Worm (Caenorhabditis elegans) whole organism, young adult: ENCODE data around the gene nhr-19.

Experiments used
- B0336.3 ChIP-seq: fragments of 200-800 bp; sonication (Bioruptor generic); IDR thresholded peaks from 2 replicates; pipeline ENCODE4 v1.3.6; 2022; ENCODE audit warnings: missing genetic modification characterization, missing compliant biosample characterization
- F37B4.10 ChIP-seq: fragments of 200-800 bp; sonication (Bioruptor generic); IDR thresholded peaks from 2 replicates; pipeline ENCODE4 v1.3.6; 2022; ENCODE audit warnings: missing genetic modification characterization, missing compliant biosample characterization
- F52B5.7 ChIP-seq: sonication (generic microtip); optimal IDR thresholded peaks from 2 replicates; lab custom pipeline; 2016; ENCODE audit warnings: mild to moderate bottlenecking, missing genetic modification characterization, missing compliant biosample characterization
- F55B11.4 ChIP-seq: sonication (generic microtip); optimal IDR thresholded peaks from 2 replicates; lab custom pipeline; 2016; ENCODE audit warnings: missing compliant biosample characterization, missing genetic modification characterization, borderline replicate concordance; ENCODE audit not compliant: insufficient read depth
- F57A8.1 ChIP-seq: fragments of 200-800 bp; sonication (Bioruptor generic); optimal IDR thresholded peaks from 2 replicates; lab custom pipeline; 2018; ENCODE audit warnings: mild to moderate bottlenecking, missing genetic modification characterization, moderate library complexity, missing compliant biosample characterization
- F57C9.4 ChIP-seq: sonication (generic microtip); optimal IDR thresholded peaks from 2 replicates; lab custom pipeline; 2017; ENCODE audit warnings: mild to moderate bottlenecking, missing genetic modification characterization, missing compliant biosample characterization
- Y53G8AR.9 ChIP-seq: fragments of 200-800 bp; sonication (Bioruptor generic); conservative IDR thresholded peaks from 2 replicates; pipeline ENCODE4 v1.3.6; 2022; ENCODE audit warnings: missing genetic modification reagents, missing genetic modification characterization, missing compliant biosample characterization
- akir-1 ChIP-seq: fragments of 200-800 bp; sonication (Bioruptor generic); optimal IDR thresholded peaks from 2 replicates; lab custom pipeline; 2018; ENCODE audit warnings: mild to moderate bottlenecking, missing genetic modification characterization, moderate library complexity, missing compliant biosample characterization
- aptf-2 ChIP-seq: fragments of 200-800 bp; sonication (Bioruptor generic); conservative IDR thresholded peaks from 2 replicates; pipeline ENCODE4 v1.3.6; 2022; ENCODE audit warnings: missing genetic modification reagents, missing genetic modification characterization, missing compliant biosample characterization
- aptf-3 ChIP-seq: fragments of 200-800 bp; sonication (Bioruptor generic); IDR thresholded peaks from 2 replicates; pipeline ENCODE4 v1.3.6; 2022; ENCODE audit warnings: missing genetic modification characterization, missing compliant biosample characterization
- atf-7 ChIP-seq: sonication (generic microtip); optimal IDR thresholded peaks from 2 replicates; lab custom pipeline; 2017; ENCODE audit warnings: mild to moderate bottlenecking, missing genetic modification characterization, missing compliant biosample characterization
- attf-6 ChIP-seq: fragments of 200-800 bp; sonication (Bioruptor generic); IDR thresholded peaks from 2 replicates; pipeline ENCODE4 v1.3.6; 2022; ENCODE audit warnings: missing genetic modification reagents, missing genetic modification characterization, missing compliant biosample characterization
- cebp-1 ChIP-seq, 2 experiments: fragments of 200-800 bp in 1 of 2; sonication (Bioruptor generic) in 1 of 2; sonication (generic microtip) in 1 of 2; IDR thresholded peaks in 1 of 2; optimal IDR thresholded peaks in 1 of 2; 2 replicates each; pipeline versions ENCODE4 v1.3.6 to Lab custom; 2017 to 2022; ENCODE audit warnings: missing compliant biosample characterization in 2 of 2, missing genetic modification characterization in 2 of 2, mild to moderate bottlenecking in 1 of 2, missing genetic modification reagents in 1 of 2, moderate library complexity in 1 of 2
- ceh-40 ChIP-seq: fragments of 200-800 bp; sonication (Bioruptor generic); IDR thresholded peaks from 2 replicates; pipeline ENCODE4 v1.3.6; 2022; ENCODE audit warnings: missing genetic modification characterization, missing compliant biosample characterization
- ceh-58 ChIP-seq: fragments of 200-800 bp; sonication (Bioruptor generic); IDR thresholded peaks from 2 replicates; pipeline ENCODE4 v1.3.6; 2022; ENCODE audit warnings: missing genetic modification characterization, missing compliant biosample characterization
- ceh-91 ChIP-seq: fragments of 200-800 bp; sonication (Bioruptor generic); IDR thresholded peaks from 2 replicates; pipeline ENCODE4 v1.3.6; 2022; ENCODE audit warnings: missing genetic modification reagents, missing genetic modification characterization, missing compliant biosample characterization
- egl-18 ChIP-seq: fragments of 200-800 bp; sonication (Bioruptor generic); IDR thresholded peaks from 2 replicates; pipeline ENCODE4 v1.3.6; 2022; ENCODE audit warnings: missing genetic modification reagents, missing genetic modification characterization, missing compliant biosample characterization
- egl-44 ChIP-seq: fragments of 200-800 bp; sonication (Bioruptor generic); IDR thresholded peaks from 2 replicates; pipeline ENCODE4 v1.3.6; 2022; ENCODE audit warnings: missing genetic modification reagents, missing genetic modification characterization, missing compliant biosample characterization
- gei-17 ChIP-seq: fragments of 200-800 bp; sonication (Bioruptor generic); optimal IDR thresholded peaks from 2 replicates; lab custom pipeline; 2018; ENCODE audit warnings: mild to moderate bottlenecking, missing genetic modification characterization, missing compliant biosample characterization
- him-1 ChIP-seq: sonication (generic microtip); optimal IDR thresholded peaks from 2 replicates; lab custom pipeline; 2016; ENCODE audit warnings: missing genotype, missing genetic modification reagents, missing genetic modification characterization, missing compliant biosample characterization
- hlh-12 ChIP-seq: sonication (generic microtip); optimal IDR thresholded peaks from 2 replicates; lab custom pipeline; 2016; ENCODE audit warnings: missing genetic modification characterization, missing compliant biosample characterization
- hmg-20 ChIP-seq: fragments of 200-800 bp; sonication (Bioruptor generic); IDR thresholded peaks from 2 replicates; pipeline ENCODE4 v1.3.6; 2022; ENCODE audit warnings: missing genetic modification reagents, missing genetic modification characterization, missing compliant biosample characterization
- hsf-1 ChIP-seq: fragments of 200-800 bp; sonication (Bioruptor generic); IDR thresholded peaks from 2 replicates; pipeline ENCODE4 v1.3.6; 2022; ENCODE audit warnings: missing genetic modification reagents, missing genetic modification characterization, missing compliant biosample characterization
- let-526 ChIP-seq: fragments of 200-800 bp; sonication (Bioruptor generic); IDR thresholded peaks from 2 replicates; pipeline ENCODE4 v1.3.6; 2022; ENCODE audit warnings: missing genetic modification reagents, missing genetic modification characterization, missing compliant biosample characterization
- let-607 ChIP-seq, 2 experiments: fragments of 200-800 bp in 1 of 2; sonication (Bioruptor generic) in 1 of 2; sonication (generic microtip) in 1 of 2; optimal IDR thresholded peaks; 2 replicates each; lab custom pipeline; 2016 to 2018; ENCODE audit warnings: mild to moderate bottlenecking in 2 of 2, missing compliant biosample characterization in 2 of 2, missing genetic modification characterization in 2 of 2, moderate library complexity in 2 of 2, missing genotype in 1 of 2
- lin-35 ChIP-seq, 3 experiments: fragments of 150-350 bp in 2 of 3; sonication (generic microtip) in 1 of 3; optimal IDR thresholded peaks; 2 replicates each; lab custom pipeline; 2014 to 2018; ENCODE audit warnings: missing biosample characterization in 3 of 3, missing genetic modification characterization in 3 of 3, missing genetic modification reagents in 3 of 3
- lin-40 ChIP-seq: sonication (generic microtip); optimal IDR thresholded peaks from 2 replicates; lab custom pipeline; 2016; ENCODE audit warnings: missing genetic modification characterization, mild to moderate bottlenecking, missing compliant biosample characterization, missing genotype, missing genetic modification reagents
- lsy-27 ChIP-seq: sonication (generic microtip); optimal IDR thresholded peaks from 2 replicates; lab custom pipeline; 2017; ENCODE audit warnings: missing genetic modification characterization, mild to moderate bottlenecking, missing compliant biosample characterization, antibody characterized with exemption, missing genotype, borderline replicate concordance; ENCODE audit not compliant: insufficient read depth
- madf-10 ChIP-seq: sonication (generic microtip); optimal IDR thresholded peaks from 2 replicates; lab custom pipeline; 2016; ENCODE audit warnings: mild to moderate bottlenecking, missing genetic modification characterization, missing compliant biosample characterization
- madf-6 ChIP-seq: fragments of 200-800 bp; sonication (Bioruptor generic); IDR thresholded peaks from 2 replicates; pipeline ENCODE4 v1.3.6; 2022; ENCODE audit warnings: missing genetic modification reagents, missing genetic modification characterization, missing compliant biosample characterization
- mcd-1 ChIP-seq: fragments of 200-800 bp; sonication (Bioruptor generic); IDR thresholded peaks from 2 replicates; pipeline ENCODE4 v1.3.6; 2022; ENCODE audit warnings: missing genetic modification reagents, missing genetic modification characterization, missing compliant biosample characterization
- mel-28 ChIP-seq: sonication (generic microtip); optimal IDR thresholded peaks from 2 replicates; lab custom pipeline; 2016; ENCODE audit warnings: borderline replicate concordance, mild to moderate bottlenecking, missing genetic modification characterization, missing compliant biosample characterization
- mxl-1 ChIP-seq: sonication (generic microtip); optimal IDR thresholded peaks from 2 replicates; lab custom pipeline; 2016; ENCODE audit warnings: missing genetic modification characterization, missing compliant biosample characterization
- nhr-179 ChIP-seq: sonication (generic microtip); optimal IDR thresholded peaks from 2 replicates; lab custom pipeline; 2016; ENCODE audit warnings: mild to moderate bottlenecking, missing genetic modification characterization, missing compliant biosample characterization
- rec-8 ChIP-seq, 2 experiments: sonication (generic microtip); optimal IDR thresholded peaks; 2 replicates each; lab custom pipeline; 2016; ENCODE audit warnings: mild to moderate bottlenecking in 2 of 2, missing genetic modification characterization in 2 of 2, missing genetic modification reagents in 2 of 2, missing genotype in 2 of 2, missing biosample characterization in 1 of 2, missing compliant biosample characterization in 1 of 2, moderate library complexity in 1 of 2
- repo-1 ChIP-seq: sonication (generic microtip); optimal IDR thresholded peaks from 2 replicates; lab custom pipeline; 2017; ENCODE audit warnings: mild to moderate bottlenecking, missing genetic modification characterization, missing compliant biosample characterization
- snpc-1.3 ChIP-seq: sonication (generic microtip); optimal IDR thresholded peaks from 2 replicates; lab custom pipeline; 2017; ENCODE audit warnings: missing genetic modification characterization, mild to moderate bottlenecking, missing compliant biosample characterization, antibody characterized with exemption, moderate library complexity, missing genotype, missing genetic modification reagents; ENCODE audit not compliant: insufficient read depth
- snpc-3.4 ChIP-seq: sonication (generic microtip); optimal IDR thresholded peaks from 2 replicates; lab custom pipeline; 2017; ENCODE audit warnings: missing genetic modification characterization, mild to moderate bottlenecking, missing compliant biosample characterization, antibody characterized with exemption, moderate library complexity, missing genotype, missing genetic modification reagents
- somi-1 ChIP-seq: fragments of 200-800 bp; sonication (Bioruptor generic); optimal IDR thresholded peaks from 2 replicates; lab custom pipeline; 2018; ENCODE audit warnings: mild to moderate bottlenecking, missing genetic modification characterization, missing compliant biosample characterization
- sptf-2 ChIP-seq: fragments of 200-800 bp; sonication (Bioruptor generic); optimal IDR thresholded peaks from 2 replicates; lab custom pipeline; 2018; ENCODE audit warnings: mild to moderate bottlenecking, missing genetic modification characterization, missing compliant biosample characterization
- tbx-9 ChIP-seq: sonication (generic microtip); optimal IDR thresholded peaks from 2 replicates; lab custom pipeline; 2016; ENCODE audit warnings: borderline replicate concordance, missing genetic modification characterization, inconsistent platforms, missing compliant biosample characterization
- tlf-1 ChIP-seq: fragments of 200-800 bp; sonication (Bioruptor generic); optimal IDR thresholded peaks from 2 replicates; lab custom pipeline; 2018; ENCODE audit warnings: mild to moderate bottlenecking, missing genetic modification characterization, missing compliant biosample characterization
- unc-130 ChIP-seq: sonication (generic microtip); optimal IDR thresholded peaks from 2 replicates; lab custom pipeline; 2016; ENCODE audit warnings: missing genetic modification reagents, missing genetic modification characterization, missing compliant biosample characterization
- unc-62 ChIP-seq: fragments of 150-350 bp; optimal IDR thresholded peaks from 2 replicates; lab custom pipeline; 2014; ENCODE audit warnings: missing biosample characterization, missing genetic modification reagents, missing genetic modification characterization
- xnd-1 ChIP-seq: sonication (generic microtip); optimal IDR thresholded peaks from 2 replicates; lab custom pipeline; 2016; ENCODE audit warnings: missing genotype, missing genetic modification reagents, missing genetic modification characterization, missing compliant biosample characterization
- zfh-2 ChIP-seq: fragments of 200-800 bp; sonication (Bioruptor generic); conservative IDR thresholded peaks from 2 replicates; pipeline ENCODE4 v1.3.6; 2022; ENCODE audit warnings: missing genetic modification reagents, missing genetic modification characterization, missing compliant biosample characterization
- zim-3 ChIP-seq: sonication (generic microtip); optimal IDR thresholded peaks from 2 replicates; lab custom pipeline; 2017; ENCODE audit warnings: mild to moderate bottlenecking, missing genetic modification characterization, moderate library complexity, missing compliant biosample characterization
- ztf-3 ChIP-seq: fragments of 200-800 bp; sonication (Bioruptor generic); optimal IDR thresholded peaks from 2 replicates; lab custom pipeline; 2018; ENCODE audit warnings: mild to moderate bottlenecking, missing genetic modification characterization, missing compliant biosample characterization

nhr-19 gene

ce11 chrII:9621913-9622348 is 16.6 kb upstream of the nhr-19 start (continued):
- TF ChIP-seq atf-7 (tag; lab: Kevin White, UChicago) (peak; percentile 48), unc-130 (no peak), aptf-3 (no peak), egl-44 (no peak), xnd-1 (no peak), lin-35 (GFP tag; optimal IDR thresholded peaks at IDR 0.05; lab: Kevin White, UChicago) (no peak), nhr-179 (tag; lab: Kevin White, UChicago) (no peak), F57C9.4 (tag; lab: Kevin White, UChicago) (no peak), sptf-2 (GFP tag; lab: Kevin White, UChicago) (no peak), egl-18 (GFP tag; lab: Robert Waterston, UW) (no peak), akir-1 (peak; percentile 6), let-526 (GFP tag; lab: Robert Waterston, UW) (0 out of 2 replicates have a peak, but pooled peaks have one; percentile 57), let-607 (tag; optimal IDR thresholded peaks at IDR 0.05; lab: Kevin White, UChicago) (peak; percentile 95 to 97), unc-62 (GFP tag; lab: Kevin White, UChicago) (peak; percentile 96), zfh-2 (no peak), madf-10 (tag; lab: Kevin White, UChicago) (no peak), ztf-3 (GFP tag; lab: Kevin White, UChicago) (no peak), rec-8 (tag; optimal IDR thresholded peaks at IDR 0.05; lab: Kevin White, UChicago) (no peak), zim-3 (tag; lab: Kevin White, UChicago) (no peak), gei-17 (GFP tag; lab: Kevin White, UChicago) (no peak), B0336.3 (0 out of 2 replicates have a peak, but pooled peaks have one; percentile 25), hsf-1 (GFP tag; lab: Robert Waterston, UW) (no peak), lin-40 (no peak), mxl-1 (tag; lab: Kevin White, UChicago) (no peak), aptf-2 (no peak), tbx-9 (tag; lab: Kevin White, UChicago) (no peak), mel-28 (tag; lab: Kevin White, UChicago) (no peak), him-1 (tag; lab: Kevin White, UChicago) (no peak), F55B11.4 (no peak), Y53G8AR.9 (GFP tag; lab: Robert Waterston, UW) (0 out of 2 replicates have a peak, but pooled peaks have one; percentile 46), ceh-40 (GFP tag; lab: Robert Waterston, UW) (no peak), F52B5.7 (tag; lab: Kevin White, UChicago) (no peak), somi-1 (GFP tag; lab: Kevin White, UChicago) (no peak), mcd-1 (GFP tag; lab: Robert Waterston, UW) (no peak), snpc-1.3 (tag; lab: Kevin White, UChicago) (no peak)

ce11 chrII:9621121-9621520 is 15.8 kb upstream of the nhr-19 start:
- TF ChIP-seq lsy-27 (no peak), ceh-91 (GFP tag; lab: Robert Waterston, UW) (no peak), cebp-1 (GFP tag; IDR thresholded peaks at IDR 0.05; lab: Robert Waterston, UW) (no peak), cebp-1 (tag; optimal IDR thresholded peaks at IDR 0.05; lab: Kevin White, UChicago) (no peak), aptf-3 (no peak), snpc-3.4 (tag; lab: Kevin White, UChicago) (no peak), tlf-1 (GFP tag; lab: Kevin White, UChicago) (no peak), zfh-2 (peak; percentile 41), hmg-20 (GFP tag; lab: Robert Waterston, UW) (no peak), attf-6 (GFP tag; lab: Robert Waterston, UW) (no peak), F57A8.1 (GFP tag; lab: Kevin White, UChicago) (no peak), hlh-12 (tag; lab: Kevin White, UChicago) (no peak), egl-44 (no peak), repo-1 (no peak), F37B4.10 (GFP tag; lab: Robert Waterston, UW) (no peak), madf-6 (GFP tag; lab: Robert Waterston, UW) (no peak), ceh-58 (GFP tag; lab: Robert Waterston, UW) (no peak)
